Fruit fly (Drosophila melanogaster) whole organism, prepupa: ENCODE results near the gene CG31635.

Source experiments
- Blimp-1 ChIP-seq: fragments of 200-800 bp; sonication (Bioruptor generic); optimal IDR thresholded peaks from 3 replicates; lab custom pipeline; 2017; ENCODE audit warnings: missing biosample characterization, missing genetic modification characterization, mild to moderate bottlenecking, moderate library complexity, missing genetic modification reagents
- CG10631 ChIP-seq: fragments of 200-800 bp; sonication (Bioruptor generic); optimal IDR thresholded peaks from 2 replicates; lab custom pipeline; 2016; ENCODE audit warnings: missing biosample characterization, missing genetic modification characterization
- CG11294 ChIP-seq: fragments of 200-800 bp; sonication (Bioruptor generic); IDR thresholded peaks from 2 replicates; pipeline ENCODE4 v1.3.6; 2022; ENCODE audit warnings: missing biosample characterization, missing genetic modification characterization
- CG11762 ChIP-seq: fragments of 200-800 bp; sonication (Bioruptor generic); optimal IDR thresholded peaks from 3 replicates; lab custom pipeline; 2016; ENCODE audit warnings: missing biosample characterization, missing genetic modification characterization; ENCODE audit not compliant: insufficient read depth
- CG11902 ChIP-seq: fragments of 200-800 bp; sonication (Bioruptor generic); optimal IDR thresholded peaks from 3 replicates; lab custom pipeline; 2016; ENCODE audit warnings: missing biosample characterization, missing genetic modification characterization
- CG15336 ChIP-seq: fragments of 200-800 bp; sonication (Bioruptor generic); IDR thresholded peaks from 2 replicates; pipeline ENCODE4 v1.3.6; 2022; ENCODE audit warnings: missing biosample characterization, missing genetic modification characterization
- CG1621 ChIP-seq: fragments of 200-800 bp; sonication (Bioruptor generic); optimal IDR thresholded peaks from 3 replicates; lab custom pipeline; 2018; ENCODE audit warnings: missing biosample characterization, mild to moderate bottlenecking, missing genetic modification characterization
- CG16779 ChIP-seq: fragments of 200-800 bp; sonication (Bioruptor generic); optimal IDR thresholded peaks from 3 replicates; lab custom pipeline; 2017; ENCODE audit warnings: missing biosample characterization, mild to moderate bottlenecking, missing genetic modification characterization
- CG31627 ChIP-seq: fragments of 200-800 bp; sonication (Bioruptor generic); optimal IDR thresholded peaks from 3 replicates; lab custom pipeline; 2016; ENCODE audit warnings: missing biosample characterization, missing genetic modification characterization
- CG32006 ChIP-seq: fragments of 200-800 bp; sonication (Bioruptor generic); optimal IDR thresholded peaks from 3 replicates; lab custom pipeline; 2017; ENCODE audit warnings: missing biosample characterization, mild to moderate bottlenecking, missing genetic modification characterization
- CG34406 ChIP-seq: fragments of 200-800 bp; sonication (Bioruptor generic); optimal IDR thresholded peaks from 3 replicates; lab custom pipeline; 2016; ENCODE audit warnings: missing biosample characterization, missing genetic modification characterization
- CG3919 ChIP-seq: fragments of 200-800 bp; sonication (Bioruptor generic); optimal IDR thresholded peaks from 3 replicates; lab custom pipeline; 2016; ENCODE audit warnings: missing biosample characterization, missing genetic modification characterization
- CG6163 ChIP-seq: fragments of 200-800 bp; sonication (Bioruptor generic); IDR thresholded peaks from 3 replicates; pipeline ENCODE4 v1.3.6; 2022; ENCODE audit warnings: missing biosample characterization, missing genetic modification characterization
- CG6276 ChIP-seq: fragments of 200-800 bp; sonication (Bioruptor generic); optimal IDR thresholded peaks from 2 replicates; lab custom pipeline; 2017; ENCODE audit warnings: missing biosample characterization, mild to moderate bottlenecking, missing genetic modification characterization
- CG6792 ChIP-seq: fragments of 200-800 bp; sonication (Bioruptor generic); optimal IDR thresholded peaks from 3 replicates; lab custom pipeline; 2016; ENCODE audit warnings: missing biosample characterization, missing genetic modification characterization
- CG6808 ChIP-seq: fragments of 200-800 bp; sonication (Bioruptor generic); optimal IDR thresholded peaks from 3 replicates; lab custom pipeline; 2017; ENCODE audit warnings: missing biosample characterization, missing genetic modification characterization, mild to moderate bottlenecking, moderate library complexity, missing genetic modification reagents
- CG7368 ChIP-seq: fragments of 200-800 bp; sonication (Bioruptor generic); optimal IDR thresholded peaks from 3 replicates; lab custom pipeline; 2016; ENCODE audit warnings: missing biosample characterization, missing genetic modification characterization
- CG8319 ChIP-seq: fragments of 200-800 bp; sonication (Bioruptor generic); optimal IDR thresholded peaks from 3 replicates; lab custom pipeline; 2016; ENCODE audit warnings: missing biosample characterization, missing genetic modification characterization
- Eip78C ChIP-seq: fragments of 200-800 bp; sonication (Bioruptor generic); peaks from one replicate; lab custom pipeline; 2016; ENCODE audit warnings: missing biosample characterization, missing genetic modification characterization
- Eip93F ChIP-seq: fragments of 200-800 bp; sonication (Bioruptor generic); optimal IDR thresholded peaks from 2 replicates; lab custom pipeline; 2016; ENCODE audit warnings: missing biosample characterization, mild to moderate bottlenecking, missing genetic modification characterization
- Ets96B ChIP-seq: fragments of 200-800 bp; optimal IDR thresholded peaks from 2 replicates; lab custom pipeline; 2019; ENCODE audit warnings: missing biosample characterization, mild to moderate bottlenecking, missing genetic modification characterization, moderate library complexity
- Hr39 ChIP-seq: fragments of 200-800 bp; sonication (Bioruptor generic); optimal IDR thresholded peaks from 2 replicates; lab custom pipeline; 2016; ENCODE audit warnings: missing biosample characterization, missing genetic modification characterization
- Hr4 ChIP-seq: fragments of 200-800 bp; sonication (Bioruptor generic); optimal IDR thresholded peaks from 3 replicates; lab custom pipeline; 2016; ENCODE audit warnings: missing biosample characterization, missing genetic modification characterization
- OdsH ChIP-seq: fragments of 200-800 bp; sonication (Bioruptor generic); optimal IDR thresholded peaks from 3 replicates; lab custom pipeline; 2016; ENCODE audit warnings: missing biosample characterization, missing genetic modification characterization
- Smox ChIP-seq: fragments of 200-800 bp; sonication (Bioruptor generic); optimal IDR thresholded peaks from 3 replicates; lab custom pipeline; 2016; ENCODE audit warnings: missing biosample characterization, missing genetic modification characterization
- Sox102F ChIP-seq: fragments of 200-800 bp; sonication (Bioruptor generic); optimal IDR thresholded peaks from 2 replicates; lab custom pipeline; 2016; ENCODE audit warnings: missing biosample characterization, mild to moderate bottlenecking, missing genetic modification characterization
- Sox14 ChIP-seq: fragments of 200-800 bp; sonication (Bioruptor generic); optimal IDR thresholded peaks from 3 replicates; lab custom pipeline; 2016; ENCODE audit warnings: missing biosample characterization, missing genetic modification characterization
- Sox15 ChIP-seq: fragments of 200-800 bp; sonication (Bioruptor generic); optimal IDR thresholded peaks from 3 replicates; lab custom pipeline; 2016; ENCODE audit warnings: missing biosample characterization, missing genetic modification characterization
- achi ChIP-seq: fragments of 200-800 bp; sonication (Bioruptor generic); optimal IDR thresholded peaks from 3 replicates; lab custom pipeline; 2016; ENCODE audit warnings: missing biosample characterization, missing genetic modification characterization
- cyc ChIP-seq: fragments of 200-800 bp; sonication (Bioruptor generic); optimal IDR thresholded peaks from 3 replicates; lab custom pipeline; 2016; ENCODE audit warnings: missing biosample characterization, missing genetic modification characterization
- dsx ChIP-seq: fragments of 200-800 bp; optimal IDR thresholded peaks from 3 replicates; lab custom pipeline; 2019; ENCODE audit warnings: missing biosample characterization, mild to moderate bottlenecking, missing genetic modification characterization, moderate library complexity; ENCODE audit not compliant: poor library complexity, severe bottlenecking
- eg ChIP-seq: fragments of 200-800 bp; sonication (Bioruptor generic); IDR thresholded peaks from 3 replicates; pipeline ENCODE4 v1.3.6; 2022; ENCODE audit warnings: missing biosample characterization, missing genetic modification characterization
- esn ChIP-seq: fragments of 200-800 bp; sonication (Bioruptor generic); optimal IDR thresholded peaks from 2 replicates; lab custom pipeline; 2016; ENCODE audit warnings: missing biosample characterization, mild to moderate bottlenecking, missing genetic modification characterization, moderate library complexity
- fd59A ChIP-seq: fragments of 200-800 bp; sonication (Bioruptor generic); optimal IDR thresholded peaks from 2 replicates; lab custom pipeline; 2017; ENCODE audit warnings: missing biosample characterization, mild to moderate bottlenecking, missing genetic modification characterization, missing genetic modification reagents
- fd85E ChIP-seq: fragments of 200-800 bp; sonication (Bioruptor generic); optimal IDR thresholded peaks from 3 replicates; lab custom pipeline; 2016; ENCODE audit warnings: missing biosample characterization, missing genetic modification characterization
- fkh ChIP-seq: fragments of 200-800 bp; sonication (Bioruptor generic); optimal IDR thresholded peaks from 3 replicates; lab custom pipeline; 2017; ENCODE audit warnings: missing biosample characterization, mild to moderate bottlenecking, missing genetic modification characterization, moderate library complexity
- lz ChIP-seq: fragments of 200-800 bp; sonication (Bioruptor generic); optimal IDR thresholded peaks from 3 replicates; lab custom pipeline; 2016; ENCODE audit warnings: missing biosample characterization, missing genetic modification characterization
- net ChIP-seq: fragments of 200-800 bp; sonication (Bioruptor generic); optimal IDR thresholded peaks from 3 replicates; lab custom pipeline; 2016; ENCODE audit warnings: missing biosample characterization, missing genetic modification characterization
- pdm3 ChIP-seq: fragments of 200-800 bp; sonication (Bioruptor generic); optimal IDR thresholded peaks from 3 replicates; lab custom pipeline; 2016; ENCODE audit warnings: missing biosample characterization, missing genetic modification characterization
- salr ChIP-seq, 2 experiments: fragments of 200-800 bp; sonication (Bioruptor generic); optimal IDR thresholded peaks; 3 replicates each; lab custom pipeline; 2016 to 2018; ENCODE audit warnings: missing biosample characterization in 2 of 2, missing genetic modification characterization in 2 of 2, mild to moderate bottlenecking in 1 of 2
- spab ChIP-seq: fragments of 200-800 bp; sonication (Bioruptor generic); optimal IDR thresholded peaks from 2 replicates; lab custom pipeline; 2017; ENCODE audit warnings: missing biosample characterization, mild to moderate bottlenecking, missing genetic modification characterization, missing genetic modification reagents
- ss ChIP-seq, 2 experiments: fragments of 200-800 bp; sonication (Bioruptor generic); optimal IDR thresholded peaks; 2 replicates in 1 of 2; 3 replicates in 1 of 2; lab custom pipeline; 2017 to 2018; ENCODE audit warnings: mild to moderate bottlenecking in 2 of 2, missing biosample characterization in 2 of 2, missing genetic modification characterization in 2 of 2, moderate library complexity in 1 of 2
- svp ChIP-seq: fragments of 200-800 bp; sonication (Bioruptor generic); peaks from one replicate; lab custom pipeline; 2016; ENCODE audit warnings: missing biosample characterization, missing genetic modification characterization
- topi ChIP-seq: fragments of 200-800 bp; sonication (Bioruptor generic); optimal IDR thresholded peaks from 3 replicates; lab custom pipeline; 2016; ENCODE audit warnings: missing biosample characterization, missing genetic modification characterization
- vri ChIP-seq: fragments of 200-800 bp; sonication (Bioruptor generic); optimal IDR thresholded peaks from 3 replicates; lab custom pipeline; 2016; ENCODE audit warnings: missing biosample characterization, mild to moderate bottlenecking, missing genetic modification characterization

Gene CG31635

dm6 chr2L:6647103-6647711 lies 1.7 kb downstream of the CG31635 start (continued):
- TF ChIP-seq CG16779 (peak; percentile 90), CG15336 (GFP tag; lab: Robert Waterston, UW) (peak; percentile 98), CG8319 (GFP tag; lab: Kevin White, UChicago) (peak; percentile 84), Sox15 (GFP tag; lab: Kevin White, UChicago) (peak; percentile 86), pdm3 (GFP tag; lab: Kevin White, UChicago) (peak; percentile 97), fd85E (GFP tag; lab: Kevin White, UChicago) (peak; percentile 93), Eip93F (GFP tag; lab: Kevin White, UChicago) (peak; percentile 56), Smox (GFP tag; lab: Kevin White, UChicago) (peak; percentile 95), Hr4 (GFP tag; lab: Kevin White, UChicago) (peak; percentile 99), CG6792 (GFP tag; lab: Kevin White, UChicago) (peak; percentile 91), fd59A (GFP tag; lab: Kevin White, UChicago) (peak; percentile 73), fkh (GFP tag; lab: Kevin White, UChicago) (peak; percentile 94), CG32006 (GFP tag; lab: Kevin White, UChicago) (peak; percentile 98), CG1621 (tag; lab: Kevin White, UChicago) (peak; percentile 90), Sox14 (GFP tag; lab: Kevin White, UChicago) (peak; percentile 97), Ets96B (peak; percentile 89), CG11762 (peak; percentile 91), Hr39 (peak; percentile 97), dsx (GFP tag; lab: Kevin White, UChicago) (peak; percentile 75), CG6276 (GFP tag; lab: Kevin White, UChicago) (peak; percentile 99), CG6163 (GFP tag; lab: Robert Waterston, UW) (peak; percentile 96), ss (GFP tag; optimal IDR thresholded peaks at IDR 0.05; lab: Kevin White, UChicago) (peak; percentile 60 to 86), vri (GFP tag; lab: Kevin White, UChicago) (peak; percentile 98), topi (GFP tag; lab: Kevin White, UChicago) (peak; percentile 95), CG31627 (GFP tag; lab: Kevin White, UChicago) (peak; percentile 96), lz (GFP tag; lab: Kevin White, UChicago) (peak; percentile 96)

DNA sequence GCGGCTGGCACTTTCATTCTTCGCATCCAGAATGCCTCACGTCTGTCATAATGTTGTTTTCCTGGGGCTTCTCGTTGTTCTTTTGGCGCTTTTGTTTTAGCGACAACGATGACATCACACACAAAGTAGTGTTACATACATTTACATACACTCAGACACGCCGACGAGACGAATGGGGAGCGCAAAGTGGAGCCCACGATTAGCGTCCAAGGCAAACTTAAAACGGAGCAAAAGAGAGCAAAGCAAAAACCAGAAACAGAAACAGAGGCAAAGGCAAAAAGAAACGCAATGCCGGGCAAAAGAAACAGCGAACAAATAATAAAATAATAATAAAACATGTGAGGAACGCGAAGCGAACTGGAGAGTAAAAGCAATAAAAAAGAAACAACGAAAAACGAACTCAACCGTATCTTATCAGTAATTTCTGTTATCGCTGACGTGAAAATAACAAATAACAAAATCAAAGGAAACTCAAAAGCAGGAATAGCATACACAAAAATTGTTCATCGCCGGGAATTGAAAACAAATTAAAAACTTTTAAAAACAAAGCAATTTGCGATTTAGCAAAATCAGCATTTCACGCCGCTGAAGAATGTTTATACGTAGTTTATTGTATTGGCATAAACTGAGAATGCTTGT lies 4.4 kb downstream of the CG31635 start:
- TF ChIP-seq Blimp-1 (no peak), lz (GFP tag; lab: Kevin White, UChicago) (no peak), esn (GFP tag; lab: Kevin White, UChicago) (no peak), CG32006 (GFP tag; lab: Kevin White, UChicago) (no peak), fd85E (GFP tag; lab: Kevin White, UChicago) (no peak), CG11294 (GFP tag; lab: Robert Waterston, UW) (no peak), Hr39 (no peak), CG11902 (GFP tag; lab: Kevin White, UChicago) (no peak), dsx (GFP tag; lab: Kevin White, UChicago) (peak; percentile 72), CG34406 (GFP tag; lab: Kevin White, UChicago) (no peak), CG10631 (no peak), CG15336 (GFP tag; lab: Robert Waterston, UW) (no peak), pdm3 (GFP tag; lab: Kevin White, UChicago) (no peak), Ets96B (no peak), CG6792 (GFP tag; lab: Kevin White, UChicago) (no peak), Eip78C (GFP tag; lab: Kevin White, UChicago) (peak; percentile 75), CG3919 (GFP tag; lab: Kevin White, UChicago) (no peak), spab (GFP tag; lab: Kevin White, UChicago) (no peak), Eip93F (GFP tag; lab: Kevin White, UChicago) (peak; percentile 44), cyc (no peak), achi (no peak), fkh (GFP tag; lab: Kevin White, UChicago) (peak; percentile 43), CG6808 (GFP tag; lab: Kevin White, UChicago) (no peak), Smox (GFP tag; lab: Kevin White, UChicago) (no peak), eg (no peak), OdsH (no peak), fd59A (GFP tag; lab: Kevin White, UChicago) (no peak), net (GFP tag; lab: Kevin White, UChicago) (no peak), CG31627 (GFP tag; lab: Kevin White, UChicago) (no peak), CG7368 (GFP tag; lab: Kevin White, UChicago) (no peak), CG6163 (GFP tag; lab: Robert Waterston, UW) (peak; percentile 86; the same call in 2 of the 3 replicates), svp (GFP tag; lab: Kevin White, UChicago) (peak; percentile 71), salr (GFP tag; optimal IDR thresholded peaks at IDR 0.05; lab: Kevin White, UChicago) (no peak), Hr4 (GFP tag; lab: Kevin White, UChicago) (no peak), Sox15 (GFP tag; lab: Kevin White, UChicago) (no peak), Sox102F (GFP tag; lab: Kevin White, UChicago) (peak; percentile 1)
